Worm (Caenorhabditis elegans) whole organism, L1 larva: ENCODE results near the gene gst-31.
A peak's percentile ranks its signal among the peaks of the same experiment; 100 is the strongest.

Source experiments
- C04F5.9 ChIP-seq: sonication (generic microtip); optimal IDR thresholded peaks from 2 replicates; lab custom pipeline; 2016; ENCODE audit warnings: missing genetic modification characterization, missing compliant biosample characterization
- C16A3.4 ChIP-seq: fragments of 150-350 bp; optimal IDR thresholded peaks from 2 replicates; lab custom pipeline; 2014; ENCODE audit warnings: missing biosample characterization, missing genetic modification characterization
- C34B4.2 ChIP-seq: sonication (generic microtip); optimal IDR thresholded peaks from 2 replicates; lab custom pipeline; 2017; ENCODE audit warnings: mild to moderate bottlenecking, missing genetic modification characterization, missing compliant biosample characterization
- F16B12.6 ChIP-seq: fragments of 150-350 bp; optimal IDR thresholded peaks from 2 replicates; lab custom pipeline; 2014; ENCODE audit warnings: missing biosample characterization, missing genetic modification characterization
- Y116A8C.19 ChIP-seq: sonication (generic microtip); optimal IDR thresholded peaks from 2 replicates; lab custom pipeline; 2016; ENCODE audit warnings: missing compliant biosample characterization, missing genetic modification characterization, borderline replicate concordance
- aha-1 ChIP-seq: fragments of 150-350 bp; optimal IDR thresholded peaks from 2 replicates; lab custom pipeline; 2014; ENCODE audit warnings: missing biosample characterization, missing genetic modification characterization
- alr-1 ChIP-seq: fragments of 200-800 bp; sonication (Bioruptor generic); optimal IDR thresholded peaks from 2 replicates; lab custom pipeline; 2018; ENCODE audit warnings: borderline replicate concordance, mild to moderate bottlenecking, missing genetic modification characterization, missing compliant biosample characterization
- blmp-1 ChIP-seq: fragments of 150-350 bp; optimal IDR thresholded peaks from 2 replicates; lab custom pipeline; 2014; ENCODE audit warnings: missing biosample characterization, missing genetic modification characterization
- ceh-8 ChIP-seq: fragments of 200-800 bp; sonication (Bioruptor generic); optimal IDR thresholded peaks from 2 replicates; lab custom pipeline; 2018; ENCODE audit warnings: mild to moderate bottlenecking, missing genetic modification characterization, moderate library complexity, missing compliant biosample characterization
- ceh-82 ChIP-seq, 3 experiments: fragments of 150-350 bp in 1 of 3; sonication (generic microtip) in 2 of 3; optimal IDR thresholded peaks; 2 replicates each; lab custom pipeline; 2014 to 2017; ENCODE audit warnings: missing biosample characterization in 3 of 3, missing genetic modification characterization in 3 of 3
- dsc-1 ChIP-seq: sonication (generic microtip); optimal IDR thresholded peaks from 2 replicates; lab custom pipeline; 2016; ENCODE audit warnings: mild to moderate bottlenecking, missing genetic modification characterization, missing compliant biosample characterization
- efl-1 ChIP-seq, 4 experiments: fragments of 150-350 bp; optimal IDR thresholded peaks in 3 of 4; peaks in 1 of 4; 1 replicate in 1 of 4; 2 replicates in 3 of 4; lab custom pipeline; 2014; ENCODE audit warnings: missing biosample characterization in 2 of 4, missing genetic modification characterization in 2 of 4, missing genetic modification reagents in 2 of 4
- efl-3 ChIP-seq: fragments of 200-800 bp; sonication (Bioruptor generic); optimal IDR thresholded peaks from 2 replicates; lab custom pipeline; 2018; ENCODE audit warnings: mild to moderate bottlenecking, missing genetic modification characterization, missing compliant biosample characterization
- egl-13 ChIP-seq: sonication (generic microtip); optimal IDR thresholded peaks from 2 replicates; lab custom pipeline; 2016; ENCODE audit warnings: missing genotype, missing genetic modification reagents, missing genetic modification characterization, missing compliant biosample characterization
- egl-27 ChIP-seq, 2 experiments: fragments of 150-350 bp in 1 of 2; sonication (generic microtip); optimal IDR thresholded peaks; 3 replicates each; lab custom pipeline; 2017 to 2018; ENCODE audit warnings: missing biosample characterization in 2 of 2, missing genetic modification characterization in 2 of 2, missing genetic modification reagents in 2 of 2
- fkh-10 ChIP-seq: sonication (generic microtip); optimal IDR thresholded peaks from 2 replicates; lab custom pipeline; 2017; ENCODE audit warnings: missing biosample characterization, missing genetic modification reagents, missing genetic modification characterization
- fkh-8 ChIP-seq: sonication (generic microtip); optimal IDR thresholded peaks from 2 replicates; lab custom pipeline; 2016; ENCODE audit warnings: mild to moderate bottlenecking, missing genetic modification characterization, missing compliant biosample characterization
- fos-1 ChIP-seq: fragments of 150-350 bp; optimal IDR thresholded peaks from 2 replicates; lab custom pipeline; 2014; ENCODE audit warnings: missing biosample characterization, missing genetic modification characterization
- grh-1 ChIP-seq: fragments of 200-800 bp; sonication (Bioruptor generic); IDR thresholded peaks from 2 replicates; pipeline ENCODE4 v1.3.6; 2022; ENCODE audit warnings: missing genetic modification reagents, missing genetic modification characterization, missing compliant biosample characterization
- hlh-4 ChIP-seq: sonication (generic microtip); optimal IDR thresholded peaks from 2 replicates; lab custom pipeline; 2016; ENCODE audit warnings: mild to moderate bottlenecking, missing genetic modification characterization, missing compliant biosample characterization
- hpl-2 ChIP-seq: fragments of 150-350 bp; optimal IDR thresholded peaks from 2 replicates; lab custom pipeline; 2014; ENCODE audit warnings: missing biosample characterization, missing genetic modification reagents, missing genetic modification characterization
- irx-1 ChIP-seq: sonication (generic microtip); optimal IDR thresholded peaks from 2 replicates; lab custom pipeline; 2016; ENCODE audit warnings: missing genetic modification characterization, missing compliant biosample characterization
- lin-13 ChIP-seq: fragments of 150-350 bp; optimal IDR thresholded peaks from 2 replicates; lab custom pipeline; 2014; ENCODE audit warnings: missing biosample characterization, missing genetic modification reagents, missing genetic modification characterization
- lin-14 ChIP-seq: fragments of 200-800 bp; sonication (Bioruptor generic); optimal IDR thresholded peaks from 2 replicates; lab custom pipeline; 2018; ENCODE audit warnings: mild to moderate bottlenecking, missing genetic modification characterization, moderate library complexity, missing compliant biosample characterization
- lin-15B ChIP-seq: fragments of 150-350 bp; sonication (generic microtip); optimal IDR thresholded peaks from 3 replicates; lab custom pipeline; 2014; ENCODE audit warnings: missing biosample characterization, missing genetic modification characterization
- lin-35 ChIP-seq, 2 experiments: fragments of 150-350 bp; optimal IDR thresholded peaks; 2 replicates each; lab custom pipeline; 2014; ENCODE audit warnings: missing biosample characterization in 2 of 2, missing genetic modification characterization in 2 of 2, missing genetic modification reagents in 2 of 2
- lir-3 ChIP-seq: sonication (generic microtip); optimal IDR thresholded peaks from 2 replicates; lab custom pipeline; 2016; ENCODE audit warnings: mild to moderate bottlenecking, missing genetic modification characterization, moderate library complexity, missing compliant biosample characterization; ENCODE audit not compliant: poor library complexity
- lsy-2 ChIP-seq, 2 experiments: fragments of 150-350 bp; optimal IDR thresholded peaks; 2 replicates each; lab custom pipeline; 2014; ENCODE audit warnings: missing biosample characterization in 2 of 2, missing genetic modification characterization in 2 of 2
- mab-9 ChIP-seq: fragments of 200-800 bp; sonication (Bioruptor generic); IDR thresholded peaks from 2 replicates; pipeline ENCODE4 v1.3.6; 2022; ENCODE audit warnings: missing genetic modification reagents, missing genetic modification characterization, missing compliant biosample characterization
- mef-2 ChIP-seq: fragments of 150-350 bp; optimal IDR thresholded peaks from 2 replicates; lab custom pipeline; 2014; ENCODE audit warnings: missing biosample characterization, missing genetic modification characterization
- nhr-12 ChIP-seq: sonication (generic microtip); optimal IDR thresholded peaks from 2 replicates; lab custom pipeline; 2017; ENCODE audit warnings: missing biosample characterization, missing genetic modification characterization
- nhr-28 ChIP-seq: fragments of 150-350 bp; optimal IDR thresholded peaks from 2 replicates; lab custom pipeline; 2014; ENCODE audit warnings: missing biosample characterization, missing genetic modification characterization
- nhr-71 ChIP-seq: sonication (generic microtip); optimal IDR thresholded peaks from 2 replicates; lab custom pipeline; 2016; ENCODE audit warnings: mild to moderate bottlenecking, missing genetic modification characterization, moderate library complexity, missing compliant biosample characterization
- nhr-76 ChIP-seq: sonication (generic microtip); optimal IDR thresholded peaks from 2 replicates; lab custom pipeline; 2017; ENCODE audit warnings: missing biosample characterization, missing genetic modification characterization
- nhr-84 ChIP-seq: sonication (generic microtip); optimal IDR thresholded peaks from 2 replicates; lab custom pipeline; 2017; ENCODE audit warnings: missing biosample characterization, missing genetic modification characterization
- nhr-85 ChIP-seq: sonication (generic microtip); peaks from one replicate; lab custom pipeline; 2016; ENCODE audit warnings: missing genetic modification characterization, inconsistent platforms, missing compliant biosample characterization
- nhr-90 ChIP-seq: sonication (generic microtip); optimal IDR thresholded peaks from 2 replicates; lab custom pipeline; 2016; ENCODE audit warnings: mild to moderate bottlenecking, missing genetic modification characterization, missing compliant biosample characterization; ENCODE audit not compliant: poor library complexity
- pag-3 ChIP-seq: sonication (generic microtip); optimal IDR thresholded peaks from 2 replicates; lab custom pipeline; 2017; ENCODE audit warnings: missing genetic modification characterization, mild to moderate bottlenecking, missing compliant biosample characterization, antibody characterized with exemption, borderline replicate concordance; ENCODE audit not compliant: insufficient read depth
- pax-3 ChIP-seq: fragments of 200-800 bp; sonication (Bioruptor generic); optimal IDR thresholded peaks from 2 replicates; lab custom pipeline; 2018; ENCODE audit warnings: mild to moderate bottlenecking, missing genetic modification characterization, moderate library complexity, missing compliant biosample characterization
- rnt-1 ChIP-seq: sonication (generic microtip); optimal IDR thresholded peaks from 2 replicates; lab custom pipeline; 2016; ENCODE audit warnings: mild to moderate bottlenecking, missing genetic modification characterization, moderate library complexity, missing compliant biosample characterization
- skn-1 ChIP-seq: fragments of 150-350 bp; optimal IDR thresholded peaks from 2 replicates; lab custom pipeline; 2014; ENCODE audit warnings: missing biosample characterization, missing genetic modification characterization
- snpc-4 ChIP-seq: fragments of 150-350 bp; optimal IDR thresholded peaks from 2 replicates; lab custom pipeline; 2014; ENCODE audit warnings: missing biosample characterization, missing genetic modification characterization
- sox-4 ChIP-seq: sonication (generic microtip); optimal IDR thresholded peaks from 2 replicates; lab custom pipeline; 2016; ENCODE audit warnings: missing genetic modification characterization, missing compliant biosample characterization
- swsn-7 ChIP-seq: sonication (generic microtip); optimal IDR thresholded peaks from 2 replicates; lab custom pipeline; 2016; ENCODE audit warnings: missing genetic modification characterization, missing compliant biosample characterization
- tbx-2 ChIP-seq: sonication (generic microtip); optimal IDR thresholded peaks from 2 replicates; lab custom pipeline; 2016; ENCODE audit warnings: missing genetic modification characterization, missing compliant biosample characterization
- tlp-1 ChIP-seq: fragments of 150-350 bp; optimal IDR thresholded peaks from 2 replicates; lab custom pipeline; 2014; ENCODE audit warnings: missing biosample characterization, missing genetic modification characterization
- unc-62 ChIP-seq: fragments of 150-350 bp; optimal IDR thresholded peaks from 2 replicates; lab custom pipeline; 2014; ENCODE audit warnings: missing biosample characterization, missing genetic modification reagents, missing genetic modification characterization
- unc-86 ChIP-seq: sonication (generic microtip); optimal IDR thresholded peaks from 2 replicates; lab custom pipeline; 2016; ENCODE audit warnings: missing genetic modification characterization, missing compliant biosample characterization
- xbp-1 ChIP-seq: sonication (generic microtip); optimal IDR thresholded peaks from 2 replicates; lab custom pipeline; 2016; ENCODE audit warnings: missing genetic modification characterization, missing compliant biosample characterization
- zag-1 ChIP-seq: fragments of 150-350 bp; optimal IDR thresholded peaks from 2 replicates; lab custom pipeline; 2014; ENCODE audit warnings: missing biosample characterization, missing genetic modification characterization
- zip-4 ChIP-seq: fragments of 200-800 bp; sonication (Bioruptor generic); optimal IDR thresholded peaks from 2 replicates; lab custom pipeline; 2018; ENCODE audit warnings: mild to moderate bottlenecking, missing genetic modification characterization, moderate library complexity, missing compliant biosample characterization
- ztf-11 ChIP-seq, 2 experiments: sonication (generic microtip); optimal IDR thresholded peaks; 2 replicates each; lab custom pipeline; 2016 to 2017; ENCODE audit warnings: missing genetic modification characterization in 2 of 2, missing biosample characterization in 1 of 2, missing compliant biosample characterization in 1 of 2
- ztf-4 ChIP-seq: fragments of 150-350 bp; optimal IDR thresholded peaks from 2 replicates; lab custom pipeline; 2014; ENCODE audit warnings: missing biosample characterization, missing genetic modification characterization

Gene gst-31

ce11 chrII:15209309-15209708, 34.5 kb upstream of the gst-31 start (continued):
- peak; percentile 71 for TF ChIP-seq grh-1 (GFP tag; lab: Robert Waterston, UW)
- TF ChIP-seq Y116A8C.19 (tag; lab: Kevin White, UChicago), result no peak
- no peak for TF ChIP-seq dsc-1 (tag; lab: Kevin White, UChicago)
- TF ChIP-seq ztf-11 (tag; optimal IDR thresholded peaks at IDR 0.05; lab: Kevin White, UChicago), result no peak
- TF ChIP-seq F16B12.6 (tag; lab: Kevin White, UChicago), result no peak
- TF ChIP-seq irx-1 (tag; lab: Kevin White, UChicago), result no peak
- peak; percentile 15 for TF ChIP-seq fkh-8 (tag; lab: Kevin White, UChicago)
- no peak for TF ChIP-seq ztf-4 (tag; lab: Kevin White, UChicago)
- TF ChIP-seq hpl-2 (GFP tag; lab: Kevin White, UChicago), result no peak
- TF ChIP-seq tbx-2, result no peak
- TF ChIP-seq swsn-7, result no peak
- TF ChIP-seq nhr-71 (tag; lab: Kevin White, UChicago), result peak; percentile 35
- TF ChIP-seq lin-13, result no peak
- no peak for TF ChIP-seq efl-1 (optimal IDR thresholded peaks at IDR 0.05; lab: Kevin White, UChicago)
- peak in 1 of 2 experiments; percentile 50 for TF ChIP-seq efl-1 (GFP tag; optimal IDR thresholded peaks at IDR 0.05 in 1 of 2; lab: Kevin White, UChicago)
- peak in 1 of 2 experiments; percentile 22 for TF ChIP-seq lsy-2 (tag; optimal IDR thresholded peaks at IDR 0.05; lab: Kevin White, UChicago)
- no peak for TF ChIP-seq nhr-76 (tag; lab: Kevin White, UChicago)
- no peak for TF ChIP-seq mab-9 (GFP tag; lab: Robert Waterston, UW)
- no peak for TF ChIP-seq ceh-82 (tag; optimal IDR thresholded peaks at IDR 0.05; lab: Kevin White, UChicago)
- no peak for TF ChIP-seq unc-86
- TF ChIP-seq zip-4, result no peak
- no peak for TF ChIP-seq ceh-8 (GFP tag; lab: Kevin White, UChicago)
- TF ChIP-seq efl-3 (GFP tag; lab: Kevin White, UChicago), result no peak
- no peak for TF ChIP-seq C34B4.2 (tag; lab: Kevin White, UChicago)
- TF ChIP-seq nhr-85 (tag; lab: Kevin White, UChicago), result peak; percentile 83
- no peak for TF ChIP-seq nhr-12
- no peak for TF ChIP-seq C04F5.9
- TF ChIP-seq egl-13 (tag; lab: Kevin White, UChicago), result no peak
- no peak for TF ChIP-seq aha-1 (tag; lab: Kevin White, UChicago)
- TF ChIP-seq C16A3.4 (tag; lab: Kevin White, UChicago), result no peak
- TF ChIP-seq alr-1 (tag; lab: Kevin White, UChicago), result no peak
- TF ChIP-seq fos-1 (tag; lab: Kevin White, UChicago), result no peak
- no peak for TF ChIP-seq lin-35 (GFP tag; optimal IDR thresholded peaks at IDR 0.05; lab: Kevin White, UChicago)
- TF ChIP-seq zag-1, result no peak
- TF ChIP-seq nhr-28 (tag; lab: Kevin White, UChicago), result no peak
- TF ChIP-seq rnt-1, result peak; percentile 25
- no peak for TF ChIP-seq fkh-10 (GFP tag; lab: Kevin White, UChicago)
- no peak for TF ChIP-seq lir-3
- TF ChIP-seq pax-3, result no peak
- TF ChIP-seq tlp-1 (tag; lab: Kevin White, UChicago), result no peak
- no peak for TF ChIP-seq nhr-90 (tag; lab: Kevin White, UChicago)
- no peak for TF ChIP-seq egl-27 (tag; optimal IDR thresholded peaks at IDR 0.05; lab: Kevin White, UChicago)
- no peak for TF ChIP-seq snpc-4 (tag; lab: Kevin White, UChicago)
- no peak for TF ChIP-seq sox-4 (tag; lab: Kevin White, UChicago)
- TF ChIP-seq pag-3 (tag; lab: Kevin White, UChicago), result no peak
- no peak for TF ChIP-seq xbp-1
- peak; percentile 50 for TF ChIP-seq lin-14 (GFP tag; lab: Kevin White, UChicago)
- TF ChIP-seq unc-62, result no peak
- no peak for TF ChIP-seq nhr-84 (tag; lab: Kevin White, UChicago)
- no peak for TF ChIP-seq hlh-4 (tag; lab: Kevin White, UChicago)
- no peak for TF ChIP-seq lin-15B
- no peak for TF ChIP-seq mef-2 (tag; lab: Kevin White, UChicago)
- peak; percentile 73 for TF ChIP-seq blmp-1
- TF ChIP-seq skn-1 (tag; lab: Kevin White, UChicago), result no peak
